Fruit fly (Drosophila melanogaster) whole organism, prepupa: ENCODE results near the gene CG7300.
A peak's percentile ranks its signal among the peaks of the same experiment; 100 is the strongest.

Experiments used
- CG10631 ChIP-seq: fragments of 200-800 bp; sonication (Bioruptor generic); optimal IDR thresholded peaks from 2 replicates; lab custom pipeline; 2016; ENCODE audit warnings: missing biosample characterization, missing genetic modification characterization
- CG11762 ChIP-seq: fragments of 200-800 bp; sonication (Bioruptor generic); optimal IDR thresholded peaks from 3 replicates; lab custom pipeline; 2016; ENCODE audit warnings: missing biosample characterization, missing genetic modification characterization; ENCODE audit not compliant: insufficient read depth
- CG11902 ChIP-seq: fragments of 200-800 bp; sonication (Bioruptor generic); optimal IDR thresholded peaks from 3 replicates; lab custom pipeline; 2016; ENCODE audit warnings: missing biosample characterization, missing genetic modification characterization
- CG15336 ChIP-seq: fragments of 200-800 bp; sonication (Bioruptor generic); IDR thresholded peaks from 2 replicates; pipeline ENCODE4 v1.3.6; 2022; ENCODE audit warnings: missing biosample characterization, missing genetic modification characterization
- CG16779 ChIP-seq: fragments of 200-800 bp; sonication (Bioruptor generic); optimal IDR thresholded peaks from 3 replicates; lab custom pipeline; 2017; ENCODE audit warnings: missing biosample characterization, mild to moderate bottlenecking, missing genetic modification characterization
- CG3032 ChIP-seq: fragments of 200-800 bp; optimal IDR thresholded peaks from 2 replicates; lab custom pipeline; 2019; ENCODE audit warnings: missing biosample characterization, mild to moderate bottlenecking, missing genetic modification characterization, moderate library complexity
- CG31627 ChIP-seq: fragments of 200-800 bp; sonication (Bioruptor generic); optimal IDR thresholded peaks from 3 replicates; lab custom pipeline; 2016; ENCODE audit warnings: missing biosample characterization, missing genetic modification characterization
- CG32006 ChIP-seq: fragments of 200-800 bp; sonication (Bioruptor generic); optimal IDR thresholded peaks from 3 replicates; lab custom pipeline; 2017; ENCODE audit warnings: missing biosample characterization, mild to moderate bottlenecking, missing genetic modification characterization
- CG34406 ChIP-seq: fragments of 200-800 bp; sonication (Bioruptor generic); optimal IDR thresholded peaks from 3 replicates; lab custom pipeline; 2016; ENCODE audit warnings: missing biosample characterization, missing genetic modification characterization
- CG4318 ChIP-seq: fragments of 200-800 bp; sonication (Bioruptor generic); optimal IDR thresholded peaks from 3 replicates; lab custom pipeline; 2017; ENCODE audit warnings: missing biosample characterization, mild to moderate bottlenecking, missing genetic modification characterization
- CG6163 ChIP-seq: fragments of 200-800 bp; sonication (Bioruptor generic); IDR thresholded peaks from 3 replicates; pipeline ENCODE4 v1.3.6; 2022; ENCODE audit warnings: missing biosample characterization, missing genetic modification characterization
- CG6276 ChIP-seq: fragments of 200-800 bp; sonication (Bioruptor generic); optimal IDR thresholded peaks from 2 replicates; lab custom pipeline; 2017; ENCODE audit warnings: missing biosample characterization, mild to moderate bottlenecking, missing genetic modification characterization
- CG6792 ChIP-seq: fragments of 200-800 bp; sonication (Bioruptor generic); optimal IDR thresholded peaks from 3 replicates; lab custom pipeline; 2016; ENCODE audit warnings: missing biosample characterization, missing genetic modification characterization
- CG6808 ChIP-seq: fragments of 200-800 bp; sonication (Bioruptor generic); optimal IDR thresholded peaks from 3 replicates; lab custom pipeline; 2017; ENCODE audit warnings: missing biosample characterization, missing genetic modification characterization, mild to moderate bottlenecking, moderate library complexity, missing genetic modification reagents
- CG6854 ChIP-seq: fragments of 200-800 bp; sonication (Bioruptor generic); optimal IDR thresholded peaks from 2 replicates; lab custom pipeline; 2017; ENCODE audit warnings: missing biosample characterization, mild to moderate bottlenecking, missing genetic modification characterization
- CG7368 ChIP-seq: fragments of 200-800 bp; sonication (Bioruptor generic); optimal IDR thresholded peaks from 3 replicates; lab custom pipeline; 2016; ENCODE audit warnings: missing biosample characterization, missing genetic modification characterization
- CG8319 ChIP-seq: fragments of 200-800 bp; sonication (Bioruptor generic); optimal IDR thresholded peaks from 3 replicates; lab custom pipeline; 2016; ENCODE audit warnings: missing biosample characterization, missing genetic modification characterization
- Eip75B ChIP-seq: fragments of 200-800 bp; sonication (Bioruptor generic); optimal IDR thresholded peaks from 3 replicates; lab custom pipeline; 2016; ENCODE audit warnings: missing biosample characterization, missing genetic modification characterization
- Eip93F ChIP-seq: fragments of 200-800 bp; sonication (Bioruptor generic); optimal IDR thresholded peaks from 2 replicates; lab custom pipeline; 2016; ENCODE audit warnings: missing biosample characterization, mild to moderate bottlenecking, missing genetic modification characterization
- Ets21C ChIP-seq: fragments of 200-800 bp; sonication (Bioruptor generic); optimal IDR thresholded peaks from 3 replicates; lab custom pipeline; 2016; ENCODE audit warnings: missing biosample characterization, missing genetic modification characterization
- Ets96B ChIP-seq: fragments of 200-800 bp; optimal IDR thresholded peaks from 2 replicates; lab custom pipeline; 2019; ENCODE audit warnings: missing biosample characterization, mild to moderate bottlenecking, missing genetic modification characterization, moderate library complexity
- Gug ChIP-seq: fragments of 200-800 bp; sonication (Bioruptor generic); IDR thresholded peaks from 2 replicates; pipeline ENCODE4 v1.3.6; 2022; ENCODE audit warnings: missing biosample characterization, missing genetic modification characterization
- Hr38 ChIP-seq: sonication (Bioruptor generic); optimal IDR thresholded peaks from 2 replicates; lab custom pipeline; 2016; ENCODE audit warnings: missing biosample characterization, missing genetic modification characterization
- Lpt ChIP-seq: fragments of 200-800 bp; sonication (Bioruptor generic); optimal IDR thresholded peaks from 3 replicates; lab custom pipeline; 2016; ENCODE audit warnings: missing biosample characterization, missing genetic modification characterization
- Met ChIP-seq: fragments of 200-800 bp; sonication (Bioruptor generic); optimal IDR thresholded peaks from 3 replicates; lab custom pipeline; 2016; ENCODE audit warnings: missing biosample characterization, missing genetic modification characterization
- Smox ChIP-seq: fragments of 200-800 bp; sonication (Bioruptor generic); optimal IDR thresholded peaks from 3 replicates; lab custom pipeline; 2016; ENCODE audit warnings: missing biosample characterization, missing genetic modification characterization
- Sox102F ChIP-seq: fragments of 200-800 bp; sonication (Bioruptor generic); optimal IDR thresholded peaks from 2 replicates; lab custom pipeline; 2016; ENCODE audit warnings: missing biosample characterization, mild to moderate bottlenecking, missing genetic modification characterization
- Sox14 ChIP-seq: fragments of 200-800 bp; sonication (Bioruptor generic); optimal IDR thresholded peaks from 3 replicates; lab custom pipeline; 2016; ENCODE audit warnings: missing biosample characterization, missing genetic modification characterization
- Sox15 ChIP-seq: fragments of 200-800 bp; sonication (Bioruptor generic); optimal IDR thresholded peaks from 3 replicates; lab custom pipeline; 2016; ENCODE audit warnings: missing biosample characterization, missing genetic modification characterization
- cyc ChIP-seq: fragments of 200-800 bp; sonication (Bioruptor generic); optimal IDR thresholded peaks from 3 replicates; lab custom pipeline; 2016; ENCODE audit warnings: missing biosample characterization, missing genetic modification characterization
- dac ChIP-seq: fragments of 200-800 bp; sonication (Bioruptor generic); optimal IDR thresholded peaks from 2 replicates; lab custom pipeline; 2017; ENCODE audit warnings: missing biosample characterization, mild to moderate bottlenecking, missing genetic modification characterization
- dsx ChIP-seq: fragments of 200-800 bp; optimal IDR thresholded peaks from 3 replicates; lab custom pipeline; 2019; ENCODE audit warnings: missing biosample characterization, mild to moderate bottlenecking, missing genetic modification characterization, moderate library complexity; ENCODE audit not compliant: poor library complexity, severe bottlenecking
- eg ChIP-seq: fragments of 200-800 bp; sonication (Bioruptor generic); IDR thresholded peaks from 3 replicates; pipeline ENCODE4 v1.3.6; 2022; ENCODE audit warnings: missing biosample characterization, missing genetic modification characterization
- esn ChIP-seq: fragments of 200-800 bp; sonication (Bioruptor generic); optimal IDR thresholded peaks from 2 replicates; lab custom pipeline; 2016; ENCODE audit warnings: missing biosample characterization, mild to moderate bottlenecking, missing genetic modification characterization, moderate library complexity
- fd59A ChIP-seq: fragments of 200-800 bp; sonication (Bioruptor generic); optimal IDR thresholded peaks from 2 replicates; lab custom pipeline; 2017; ENCODE audit warnings: missing biosample characterization, mild to moderate bottlenecking, missing genetic modification characterization, missing genetic modification reagents
- fd85E ChIP-seq: fragments of 200-800 bp; sonication (Bioruptor generic); optimal IDR thresholded peaks from 3 replicates; lab custom pipeline; 2016; ENCODE audit warnings: missing biosample characterization, missing genetic modification characterization
- fkh ChIP-seq: fragments of 200-800 bp; sonication (Bioruptor generic); optimal IDR thresholded peaks from 3 replicates; lab custom pipeline; 2017; ENCODE audit warnings: missing biosample characterization, mild to moderate bottlenecking, missing genetic modification characterization, moderate library complexity
- lz ChIP-seq: fragments of 200-800 bp; sonication (Bioruptor generic); optimal IDR thresholded peaks from 3 replicates; lab custom pipeline; 2016; ENCODE audit warnings: missing biosample characterization, missing genetic modification characterization
- net ChIP-seq: fragments of 200-800 bp; sonication (Bioruptor generic); optimal IDR thresholded peaks from 3 replicates; lab custom pipeline; 2016; ENCODE audit warnings: missing biosample characterization, missing genetic modification characterization
- salr ChIP-seq, 2 experiments: fragments of 200-800 bp; sonication (Bioruptor generic); optimal IDR thresholded peaks; 3 replicates each; lab custom pipeline; 2016 to 2018; ENCODE audit warnings: missing biosample characterization in 2 of 2, missing genetic modification characterization in 2 of 2, mild to moderate bottlenecking in 1 of 2
- spab ChIP-seq: fragments of 200-800 bp; sonication (Bioruptor generic); optimal IDR thresholded peaks from 2 replicates; lab custom pipeline; 2017; ENCODE audit warnings: missing biosample characterization, mild to moderate bottlenecking, missing genetic modification characterization, missing genetic modification reagents
- ss ChIP-seq, 2 experiments: fragments of 200-800 bp; sonication (Bioruptor generic); optimal IDR thresholded peaks; 2 replicates in 1 of 2; 3 replicates in 1 of 2; lab custom pipeline; 2017 to 2018; ENCODE audit warnings: mild to moderate bottlenecking in 2 of 2, missing biosample characterization in 2 of 2, missing genetic modification characterization in 2 of 2, moderate library complexity in 1 of 2
- topi ChIP-seq: fragments of 200-800 bp; sonication (Bioruptor generic); optimal IDR thresholded peaks from 3 replicates; lab custom pipeline; 2016; ENCODE audit warnings: missing biosample characterization, missing genetic modification characterization
- vri ChIP-seq: fragments of 200-800 bp; sonication (Bioruptor generic); optimal IDR thresholded peaks from 3 replicates; lab custom pipeline; 2016; ENCODE audit warnings: missing biosample characterization, mild to moderate bottlenecking, missing genetic modification characterization

CG7300 gene

dm6 chr2L:10672989-10673388 lies 24.9 kb downstream of the CG7300 start (continued):
- TF ChIP-seq Lpt (GFP tag; lab: Kevin White, UChicago), result no peak
- peak; percentile 40 for TF ChIP-seq spab (GFP tag; lab: Kevin White, UChicago)
- no peak for TF ChIP-seq salr (GFP tag; optimal IDR thresholded peaks at IDR 0.05; lab: Kevin White, UChicago)
- no peak for TF ChIP-seq CG8319 (GFP tag; lab: Kevin White, UChicago)
- no peak for TF ChIP-seq cyc (GFP tag; lab: Kevin White, UChicago)
- no peak for TF ChIP-seq CG6854
- no peak for TF ChIP-seq Gug (GFP tag; lab: Robert Waterston, UW)
- no peak for TF ChIP-seq Eip75B (GFP tag; lab: Kevin White, UChicago)
- no peak for TF ChIP-seq vri (GFP tag; lab: Kevin White, UChicago)
- no peak for TF ChIP-seq CG31627
- TF ChIP-seq CG11762 (GFP tag; lab: Kevin White, UChicago), result peak; percentile 22
- peak in 1 of 2 experiments; percentile 40 for TF ChIP-seq ss (GFP tag; optimal IDR thresholded peaks at IDR 0.05; lab: Kevin White, UChicago)
- TF ChIP-seq CG6163 (GFP tag; lab: Robert Waterston, UW), result 0 out of 3 replicates have a peak, but pooled peaks have one; percentile 13
- no peak for TF ChIP-seq CG11902 (GFP tag; lab: Kevin White, UChicago)
- TF ChIP-seq CG6792 (GFP tag; lab: Kevin White, UChicago), result peak; percentile 6
- TF ChIP-seq CG15336 (GFP tag; lab: Robert Waterston, UW), result 0 out of 2 replicates have a peak, but pooled peaks have one; percentile 43
- peak; percentile 46 for TF ChIP-seq dsx
- TF ChIP-seq Ets21C (GFP tag; lab: Kevin White, UChicago), result no peak
- no peak for TF ChIP-seq esn (GFP tag; lab: Kevin White, UChicago)
- peak; percentile 21 for TF ChIP-seq CG6276 (GFP tag; lab: Kevin White, UChicago)
- no peak for TF ChIP-seq fd59A (GFP tag; lab: Kevin White, UChicago)
- TF ChIP-seq Smox (GFP tag; lab: Kevin White, UChicago), result no peak

- no peak for TF ChIP-seq Lpt (GFP tag; lab: Kevin White, UChicago)
- TF ChIP-seq net (GFP tag; lab: Kevin White, UChicago), result no peak
- no peak for TF ChIP-seq Sox14 (GFP tag; lab: Kevin White, UChicago)
- no peak for TF ChIP-seq esn (GFP tag; lab: Kevin White, UChicago)
- TF ChIP-seq CG6854, result no peak
- no peak for TF ChIP-seq Met (GFP tag; lab: Kevin White, UChicago)
- TF ChIP-seq Ets21C (GFP tag; lab: Kevin White, UChicago), result no peak
- no peak for TF ChIP-seq CG34406
- no peak for TF ChIP-seq spab (GFP tag; lab: Kevin White, UChicago)
- no peak for TF ChIP-seq salr (GFP tag; optimal IDR thresholded peaks at IDR 0.05; lab: Kevin White, UChicago)
- no peak for TF ChIP-seq CG10631
- no peak for TF ChIP-seq Sox102F (GFP tag; lab: Kevin White, UChicago)
- no peak for TF ChIP-seq CG31627
- TF ChIP-seq Ets96B, result no peak
- no peak for TF ChIP-seq CG6163 (GFP tag; lab: Robert Waterston, UW)
Measured at dm6 chr2L:10671530-10671929, 26.3 kb downstream of the CG7300 start.

dm6 chr2L:10665603-10666002 lies 32.2 kb downstream of the CG7300 start:
- peak; percentile 93 for TF ChIP-seq CG6163 (GFP tag; lab: Robert Waterston, UW)
- TF ChIP-seq fkh (GFP tag; lab: Kevin White, UChicago), result peak; percentile 54
- peak; percentile 67 for TF ChIP-seq CG11762 (GFP tag; lab: Kevin White, UChicago)
- TF ChIP-seq Met (GFP tag; lab: Kevin White, UChicago), result peak; percentile 57
- peak; percentile 46 to 61 for TF ChIP-seq salr (GFP tag; optimal IDR thresholded peaks at IDR 0.05; lab: Kevin White, UChicago)
- peak; percentile 64 for TF ChIP-seq Sox15 (GFP tag; lab: Kevin White, UChicago)
- TF ChIP-seq vri (GFP tag; lab: Kevin White, UChicago), result no peak
- TF ChIP-seq Eip93F (GFP tag; lab: Kevin White, UChicago), result no peak
- TF ChIP-seq CG16779 (tag; lab: Kevin White, UChicago), result peak; percentile 38
- peak; percentile 67 for TF ChIP-seq CG4318 (GFP tag; lab: Kevin White, UChicago)
- TF ChIP-seq CG32006 (GFP tag; lab: Kevin White, UChicago), result peak; percentile 87
- peak; percentile 76 for TF ChIP-seq Sox14 (GFP tag; lab: Kevin White, UChicago)
- peak; percentile 61 for TF ChIP-seq dsx
- no peak for TF ChIP-seq Hr38 (GFP tag; lab: Kevin White, UChicago)
- TF ChIP-seq CG15336 (GFP tag; lab: Robert Waterston, UW), result peak; percentile 84
- TF ChIP-seq dac (GFP tag; lab: Kevin White, UChicago), result peak; percentile 68
- TF ChIP-seq ss (GFP tag; optimal IDR thresholded peaks at IDR 0.05; lab: Kevin White, UChicago), result peak; percentile 50 to 57
- peak; percentile 70 for TF ChIP-seq Ets96B
- TF ChIP-seq CG6808, result peak; percentile 17
- peak; percentile 82 for TF ChIP-seq Gug (GFP tag; lab: Robert Waterston, UW)
- TF ChIP-seq eg (GFP tag; lab: Robert Waterston, UW), result peak; percentile 90
- peak; percentile 82 for TF ChIP-seq CG10631
- peak; percentile 72 for TF ChIP-seq CG7368 (GFP tag; lab: Kevin White, UChicago)
- peak; percentile 52 for TF ChIP-seq lz
- TF ChIP-seq Smox (GFP tag; lab: Kevin White, UChicago), result peak; percentile 23
- TF ChIP-seq topi (GFP tag; lab: Kevin White, UChicago), result peak; percentile 54
- TF ChIP-seq fd85E, result no peak
- peak; percentile 81 for TF ChIP-seq Eip75B (GFP tag; lab: Kevin White, UChicago)
- peak; percentile 66 for TF ChIP-seq CG6276 (GFP tag; lab: Kevin White, UChicago)
- peak; percentile 58 for TF ChIP-seq CG3032 (tag; lab: Kevin White, UChicago)
